Worm (Caenorhabditis elegans): ENCODE measurements around the gene plc-2.

The plc-2 gene

ce11 chrV:15192377-15192776 lies at the start of gene plc-2:
TSS of gene plc-2 (plus strand) at chrV:15192572.
- TF ChIP-seq cog-1 (tag; optimal IDR thresholded peaks at IDR 0.05): no peak
- no peak for TF ChIP-seq med-1 (GFP tag; optimal IDR thresholded peaks at IDR 0.05; ENCODE audit: insufficient read depth)
- no peak for TF ChIP-seq ztf-23 (GFP tag; IDR thresholded peaks at IDR 0.05)
- TF ChIP-seq ztf-29 (GFP tag; IDR thresholded peaks at IDR 0.05): no peak
- no peak for TF ChIP-seq tab-1 (GFP tag; IDR thresholded peaks at IDR 0.05)
- no peak for TF ChIP-seq T22C8.4 (GFP tag; IDR thresholded peaks at IDR 0.05)

- TF ChIP-seq med-1 (GFP tag; optimal IDR thresholded peaks at IDR 0.05; ENCODE audit: insufficient read depth) (no peak), ref-1 (GFP tag; conservative IDR thresholded peaks at IDR 0.05) (no peak), ztf-23 (GFP tag; IDR thresholded peaks at IDR 0.05) (no peak), flt-1 (GFP tag; IDR thresholded peaks at IDR 0.05) (no peak), ztf-29 (GFP tag; IDR thresholded peaks at IDR 0.05) (no peak), T22C8.4 (GFP tag; IDR thresholded peaks at IDR 0.05) (no peak), cog-1 (tag; optimal IDR thresholded peaks at IDR 0.05) (no peak), klf-2 (GFP tag; conservative IDR thresholded peaks at IDR 0.05) (no peak), tab-1 (GFP tag; IDR thresholded peaks at IDR 0.05) (no peak)
These were observed 49.1 kb upstream of the plc-2 start, which contains the start of gene K08F9.1 for ce11 chrV:15143285-15143684. TSS of gene K08F9.1 (minus strand) at chrV:15143385.

ce11 chrV:15143798-15144197 lies 48.6 kb upstream of the plc-2 start, which contains the start of gene K08F9.4:
TSS of gene K08F9.4 (plus strand) at chrV:15144019.
- TF ChIP-seq ztf-23 (GFP tag; IDR thresholded peaks at IDR 0.05) (no peak), ref-1 (GFP tag; conservative IDR thresholded peaks at IDR 0.05) (no peak), ztf-29 (GFP tag; IDR thresholded peaks at IDR 0.05) (no peak), T22C8.4 (GFP tag; IDR thresholded peaks at IDR 0.05) (no peak), flt-1 (GFP tag; IDR thresholded peaks at IDR 0.05) (no peak), tab-1 (GFP tag; IDR thresholded peaks at IDR 0.05) (no peak), klf-2 (GFP tag; conservative IDR thresholded peaks at IDR 0.05) (no peak), med-1 (GFP tag; optimal IDR thresholded peaks at IDR 0.05; ENCODE audit: insufficient read depth) (no peak)

- TF ChIP-seq ztf-29 (GFP tag; IDR thresholded peaks at IDR 0.05) (no peak), ref-1 (GFP tag; conservative IDR thresholded peaks at IDR 0.05) (no peak), med-1 (GFP tag; optimal IDR thresholded peaks at IDR 0.05; ENCODE audit: insufficient read depth) (no peak), klf-2 (GFP tag; conservative IDR thresholded peaks at IDR 0.05) (no peak), T22C8.4 (GFP tag; IDR thresholded peaks at IDR 0.05) (no peak), tab-1 (GFP tag; IDR thresholded peaks at IDR 0.05) (no peak), flt-1 (GFP tag; IDR thresholded peaks at IDR 0.05) (no peak), cog-1 (tag; optimal IDR thresholded peaks at IDR 0.05) (no peak)
These were observed 44.6 kb upstream of the plc-2 start, which contains the start of gene T09F5.20 for ce11 chrV:15147776-15148175. TSS of gene T09F5.20 (minus strand) at chrV:15147876.

- TF ChIP-seq cog-1 (tag; optimal IDR thresholded peaks at IDR 0.05) (no peak), ztf-29 (GFP tag; IDR thresholded peaks at IDR 0.05) (no peak), med-1 (GFP tag; optimal IDR thresholded peaks at IDR 0.05; ENCODE audit: insufficient read depth) (no peak), klf-2 (GFP tag; conservative IDR thresholded peaks at IDR 0.05) (no peak), ztf-23 (GFP tag; IDR thresholded peaks at IDR 0.05) (no peak)
These were observed 43.6 kb upstream of the plc-2 start, which contains the start of gene T09F5.1 for ce11 chrV:15148800-15149199. TSS of gene T09F5.1 (plus strand) at chrV:15149100.

ce11 chrV:15150176-15150575 lies 42.2 kb upstream of the plc-2 start:
- TF ChIP-seq ref-1 (GFP tag; conservative IDR thresholded peaks at IDR 0.05) (no peak), ztf-23 (GFP tag; IDR thresholded peaks at IDR 0.05) (no peak), ztf-29 (GFP tag; IDR thresholded peaks at IDR 0.05) (no peak), tab-1 (GFP tag; IDR thresholded peaks at IDR 0.05) (no peak), cog-1 (tag; optimal IDR thresholded peaks at IDR 0.05) (no peak), T22C8.4 (GFP tag; IDR thresholded peaks at IDR 0.05) (no peak), med-1 (GFP tag; optimal IDR thresholded peaks at IDR 0.05; ENCODE audit: insufficient read depth) (no peak), klf-2 (GFP tag; conservative IDR thresholded peaks at IDR 0.05) (no peak), flt-1 (GFP tag; IDR thresholded peaks at IDR 0.05) (no peak)

- TF ChIP-seq tab-1 (GFP tag; IDR thresholded peaks at IDR 0.05) (no peak), flt-1 (GFP tag; IDR thresholded peaks at IDR 0.05) (no peak), cog-1 (tag; optimal IDR thresholded peaks at IDR 0.05) (no peak), ztf-29 (GFP tag; IDR thresholded peaks at IDR 0.05) (no peak), T22C8.4 (GFP tag; IDR thresholded peaks at IDR 0.05) (no peak), med-1 (GFP tag; optimal IDR thresholded peaks at IDR 0.05; ENCODE audit: insufficient read depth) (no peak), ref-1 (GFP tag; conservative IDR thresholded peaks at IDR 0.05) (no peak), klf-2 (GFP tag; conservative IDR thresholded peaks at IDR 0.05) (no peak), ztf-23 (GFP tag; IDR thresholded peaks at IDR 0.05) (no peak)
These were observed 41.7 kb upstream of the plc-2 start, which contains the start of gene T09F5.2 for ce11 chrV:15150661-15151060. TSS of gene T09F5.2 (plus strand) at chrV:15150961.

- TF ChIP-seq cog-1 (tag; optimal IDR thresholded peaks at IDR 0.05) (no peak), klf-2 (GFP tag; conservative IDR thresholded peaks at IDR 0.05) (no peak), flt-1 (GFP tag; IDR thresholded peaks at IDR 0.05) (no peak), ztf-23 (GFP tag; IDR thresholded peaks at IDR 0.05) (no peak), T22C8.4 (GFP tag; IDR thresholded peaks at IDR 0.05) (no peak)
These were observed 40.4 kb upstream of the plc-2 start for ce11 chrV:15152010-15152409.

ce11 chrV:15153277-15153676 lies 39.1 kb upstream of the plc-2 start, which contains the start of gene srh-55:
TSS of gene srh-55 (plus strand) at chrV:15153577.
- TF ChIP-seq ztf-29 (GFP tag; IDR thresholded peaks at IDR 0.05): no peak
- no peak for TF ChIP-seq cog-1 (tag; optimal IDR thresholded peaks at IDR 0.05)
- no peak for TF ChIP-seq klf-2 (GFP tag; conservative IDR thresholded peaks at IDR 0.05)
- no peak for TF ChIP-seq flt-1 (GFP tag; IDR thresholded peaks at IDR 0.05)
- no peak for TF ChIP-seq med-1 (GFP tag; optimal IDR thresholded peaks at IDR 0.05; ENCODE audit: insufficient read depth)
- TF ChIP-seq tab-1 (GFP tag; IDR thresholded peaks at IDR 0.05): no peak
- no peak for TF ChIP-seq ref-1 (GFP tag; conservative IDR thresholded peaks at IDR 0.05)

ce11 chrV:15156504-15156903 lies 35.9 kb upstream of the plc-2 start:
- no peak for TF ChIP-seq cog-1 (tag; optimal IDR thresholded peaks at IDR 0.05)
- TF ChIP-seq ztf-29 (GFP tag; IDR thresholded peaks at IDR 0.05): no peak
- TF ChIP-seq ztf-23 (GFP tag; IDR thresholded peaks at IDR 0.05): no peak
- no peak for TF ChIP-seq klf-2 (GFP tag; conservative IDR thresholded peaks at IDR 0.05)
- no peak for TF ChIP-seq flt-1 (GFP tag; IDR thresholded peaks at IDR 0.05)
- no peak for TF ChIP-seq tab-1 (GFP tag; IDR thresholded peaks at IDR 0.05)
- TF ChIP-seq med-1 (GFP tag; optimal IDR thresholded peaks at IDR 0.05; ENCODE audit: insufficient read depth): no peak
- no peak for TF ChIP-seq T22C8.4 (GFP tag; IDR thresholded peaks at IDR 0.05)
- no peak for TF ChIP-seq ref-1 (GFP tag; conservative IDR thresholded peaks at IDR 0.05)
